Fruit fly (Drosophila melanogaster) whole organism, embryonic: ENCODE data around the gene red.
A peak's percentile ranks its signal among the peaks of the same experiment; 100 is the strongest.

Source experiments
- Adf1 ChIP-seq: fragments of 200-800 bp; sonication (Bioruptor generic); IDR thresholded peaks from 2 replicates; pipeline ENCODE4 v1.3.6; 2022; ENCODE audit warnings: missing biosample characterization, missing genetic modification characterization
- Aef1 ChIP-seq: fragments of 200-800 bp; sonication (Bioruptor generic); IDR thresholded peaks from 3 replicates; pipeline ENCODE4 v1.3.6; 2022; ENCODE audit warnings: missing biosample characterization, missing genetic modification characterization
- CG10267 ChIP-seq: fragments of 200-800 bp; sonication (Bioruptor generic); optimal IDR thresholded peaks from 2 replicates; lab custom pipeline; 2018; ENCODE audit warnings: missing biosample characterization, mild to moderate bottlenecking, missing genetic modification characterization, moderate library complexity
- CG10366 ChIP-seq: fragments of 200-800 bp; sonication (Bioruptor generic); IDR thresholded peaks from 2 replicates; pipeline ENCODE4 v1.3.6; 2022; ENCODE audit warnings: missing biosample characterization, missing genetic modification characterization
- CG11695 ChIP-seq: fragments of 200-800 bp; sonication (Bioruptor generic); IDR thresholded peaks from 3 replicates; pipeline ENCODE4 v1.3.6; 2022; ENCODE audit warnings: missing biosample characterization, missing genetic modification characterization
- CG11696 ChIP-seq: fragments of 200-800 bp; sonication (Bioruptor generic); IDR thresholded peaks from 2 replicates; pipeline ENCODE4 v1.3.6; 2022; ENCODE audit warnings: missing biosample characterization, missing genetic modification characterization
- CG13287 ChIP-seq: fragments of 200-800 bp; sonication (Bioruptor generic); IDR thresholded peaks from 2 replicates; pipeline ENCODE4 v1.3.6; 2022; ENCODE audit warnings: missing biosample characterization, missing genetic modification characterization; ENCODE audit not compliant: partially characterized antibody
- CG13894 ChIP-seq: fragments of 200-800 bp; sonication (Bioruptor generic); optimal IDR thresholded peaks from 3 replicates; lab custom pipeline; 2018; ENCODE audit warnings: missing biosample characterization, mild to moderate bottlenecking, missing genetic modification characterization, moderate library complexity
- CG15514 ChIP-seq: fragments of 200-800 bp; sonication (Bioruptor generic); optimal IDR thresholded peaks from 3 replicates; lab custom pipeline; 2017; ENCODE audit warnings: missing biosample characterization, missing genetic modification characterization, mild to moderate bottlenecking, moderate library complexity, missing genetic modification reagents
- CG17328 ChIP-seq: fragments of 200-800 bp; sonication (Bioruptor generic); IDR thresholded peaks from 2 replicates; pipeline ENCODE4 v1.3.6; 2022; ENCODE audit warnings: missing biosample characterization, missing genetic modification characterization
- CG2116 ChIP-seq: fragments of 200-800 bp; sonication (Bioruptor generic); optimal IDR thresholded peaks from 3 replicates; lab custom pipeline; 2018; ENCODE audit warnings: missing biosample characterization, mild to moderate bottlenecking, missing genetic modification characterization
- CG32767 ChIP-seq: fragments of 200-800 bp; sonication (Bioruptor generic); IDR thresholded peaks from 2 replicates; pipeline ENCODE4 v1.3.6; 2022; ENCODE audit warnings: missing biosample characterization, missing genetic modification characterization
- CG3281 ChIP-seq: fragments of 200-800 bp; sonication (Bioruptor generic); optimal IDR thresholded peaks from 3 replicates; lab custom pipeline; 2017; ENCODE audit warnings: missing biosample characterization, mild to moderate bottlenecking, missing genetic modification characterization
- CG34422 ChIP-seq: fragments of 200-800 bp; sonication (Bioruptor generic); IDR thresholded peaks from 3 replicates; pipeline ENCODE4 v1.3.6; 2022; ENCODE audit warnings: missing biosample characterization, missing genetic modification characterization
- CG4360 ChIP-seq: fragments of 200-800 bp; sonication (Bioruptor generic); IDR thresholded peaks from 2 replicates; pipeline ENCODE4 v1.3.6; 2022; ENCODE audit warnings: missing biosample characterization, missing genetic modification characterization
- CG4404 ChIP-seq: fragments of 200-800 bp; sonication (Bioruptor generic); IDR thresholded peaks from 2 replicates; pipeline ENCODE4 v1.3.6; 2022; ENCODE audit warnings: missing biosample characterization, missing genetic modification characterization
- CG4617 ChIP-seq: fragments of 200-800 bp; sonication (Bioruptor generic); optimal IDR thresholded peaks from 3 replicates; lab custom pipeline; 2016; ENCODE audit warnings: missing biosample characterization, missing genetic modification characterization, borderline replicate concordance
- CG4854 ChIP-seq: fragments of 200-800 bp; sonication (Bioruptor generic); optimal IDR thresholded peaks from 2 replicates; lab custom pipeline; 2016; ENCODE audit warnings: missing biosample characterization, missing genetic modification characterization, inconsistent platforms
- CG9437 ChIP-seq: fragments of 200-800 bp; sonication (Bioruptor generic); optimal IDR thresholded peaks from 2 replicates; lab custom pipeline; 2018; ENCODE audit warnings: missing biosample characterization, mild to moderate bottlenecking, missing genetic modification characterization
- CG9817 ChIP-seq: fragments of 200-800 bp; sonication (Bioruptor generic); optimal IDR thresholded peaks from 2 replicates; lab custom pipeline; 2018; ENCODE audit warnings: missing biosample characterization, mild to moderate bottlenecking, missing genetic modification characterization, moderate library complexity
- CHES-1-like ChIP-seq: fragments of 200-800 bp; sonication (Bioruptor generic); optimal IDR thresholded peaks from 2 replicates; lab custom pipeline; 2016; ENCODE audit warnings: missing biosample characterization, missing genetic modification characterization
- Dbx ChIP-seq: fragments of 200-800 bp; sonication (Bioruptor generic); IDR thresholded peaks from 3 replicates; pipeline ENCODE4 v1.3.6; 2022; ENCODE audit warnings: missing biosample characterization, missing genetic modification characterization
- Dp ChIP-seq: fragments of 200-800 bp; sonication (Bioruptor generic); optimal IDR thresholded peaks from 2 replicates; lab custom pipeline; 2018; ENCODE audit warnings: missing biosample characterization, mild to moderate bottlenecking, missing genetic modification characterization, moderate library complexity
- Drgx ChIP-seq: fragments of 200-800 bp; sonication (Bioruptor generic); IDR thresholded peaks from 2 replicates; pipeline ENCODE4 v1.3.6; 2022; ENCODE audit warnings: missing biosample characterization, missing genetic modification characterization
- E2f2 ChIP-seq: fragments of 200-800 bp; sonication (Bioruptor generic); IDR thresholded peaks from 2 replicates; pipeline ENCODE4 v1.3.6; 2022; ENCODE audit warnings: missing biosample characterization, missing genetic modification characterization
- Ets97D ChIP-seq: fragments of 200-800 bp; sonication (Bioruptor generic); optimal IDR thresholded peaks from 3 replicates; lab custom pipeline; 2016; ENCODE audit warnings: missing biosample characterization, missing genetic modification characterization
- Hr3 ChIP-seq: fragments of 200-800 bp; sonication (Bioruptor generic); optimal IDR thresholded peaks from 3 replicates; lab custom pipeline; 2016; ENCODE audit warnings: missing biosample characterization, missing genetic modification characterization
- Hsf ChIP-seq: fragments of 200-800 bp; sonication (Bioruptor generic); optimal IDR thresholded peaks from 3 replicates; lab custom pipeline; 2016; ENCODE audit warnings: missing biosample characterization, missing genetic modification characterization
- Med ChIP-seq: fragments of 200-800 bp; sonication (Bioruptor generic); peaks from one replicate; lab custom pipeline; 2016; ENCODE audit warnings: missing biosample characterization, missing genetic modification characterization, mild to moderate bottlenecking, inconsistent platforms, moderate library complexity
- Myb ChIP-seq: fragments of 200-800 bp; sonication (Bioruptor generic); optimal IDR thresholded peaks from 2 replicates; lab custom pipeline; 2016; ENCODE audit warnings: missing biosample characterization, missing genetic modification characterization
- Side ChIP-seq: fragments of 200-800 bp; sonication (Bioruptor generic); optimal IDR thresholded peaks from 2 replicates; lab custom pipeline; 2016; ENCODE audit warnings: missing biosample characterization, missing genetic modification characterization
- Stat92E ChIP-seq, 3 experiments: fragments of >200 bp in 2 of 3; fragments of 200-800 bp in 1 of 3; sonication (Bioruptor generic) in 1 of 3; optimal IDR thresholded peaks; 2 replicates each; lab custom pipeline; 2017 to 2019; ENCODE audit warnings: missing biosample characterization in 3 of 3, missing genetic modification characterization in 3 of 3, mild to moderate bottlenecking in 1 of 3, moderate library complexity in 1 of 3
- Tbp ChIP-seq: fragments of >200 bp; optimal IDR thresholded peaks from 2 replicates; lab custom pipeline; 2018; ENCODE audit warnings: missing biosample characterization, missing genetic modification characterization
- ash1 ChIP-seq: fragments of 200-800 bp; sonication (Bioruptor generic); optimal IDR thresholded peaks from 2 replicates; lab custom pipeline; 2018; ENCODE audit warnings: missing biosample characterization, mild to moderate bottlenecking, missing genetic modification characterization
- caup ChIP-seq: fragments of 200-800 bp; sonication (Bioruptor generic); optimal IDR thresholded peaks from 3 replicates; lab custom pipeline; 2017; ENCODE audit warnings: missing biosample characterization, mild to moderate bottlenecking, missing genetic modification characterization, moderate library complexity; ENCODE audit not compliant: severe bottlenecking
- chm ChIP-seq: fragments of 200-800 bp; sonication (Bioruptor generic); IDR thresholded peaks from 2 replicates; pipeline ENCODE4 v1.3.6; 2022; ENCODE audit warnings: missing biosample characterization, missing genetic modification characterization
- fd102C ChIP-seq: fragments of 200-800 bp; sonication (Bioruptor generic); optimal IDR thresholded peaks from 2 replicates; lab custom pipeline; 2018; ENCODE audit warnings: missing biosample characterization, mild to moderate bottlenecking, missing genetic modification characterization, moderate library complexity
- hbn ChIP-seq: fragments of 200-800 bp; sonication (Bioruptor generic); IDR thresholded peaks from 2 replicates; pipeline ENCODE4 v1.3.6; 2022; ENCODE audit warnings: missing biosample characterization, missing genetic modification characterization; ENCODE audit not compliant: partially characterized antibody
- insv ChIP-seq, 2 experiments: fragments of 200-800 bp; sonication (Bioruptor generic); optimal IDR thresholded peaks; 3 replicates each; lab custom pipeline; 2016 to 2018; ENCODE audit warnings: missing biosample characterization in 2 of 2, missing genetic modification characterization in 2 of 2
- jing ChIP-seq: fragments of 200-800 bp; sonication (Bioruptor generic); optimal IDR thresholded peaks from 2 replicates; lab custom pipeline; 2018; ENCODE audit warnings: missing biosample characterization, mild to moderate bottlenecking, missing genetic modification characterization
- nerfin-1 ChIP-seq: fragments of 200-800 bp; sonication (Bioruptor generic); optimal IDR thresholded peaks from 3 replicates; lab custom pipeline; 2019; ENCODE audit warnings: missing biosample characterization, mild to moderate bottlenecking, missing genetic modification characterization, moderate library complexity
- nerfin-2 ChIP-seq: fragments of 200-800 bp; sonication (Bioruptor generic); IDR thresholded peaks from 2 replicates; pipeline ENCODE4 v1.3.6; 2022; ENCODE audit warnings: missing biosample characterization, missing genetic modification characterization; ENCODE audit not compliant: partially characterized antibody
- p53 ChIP-seq: fragments of 200-800 bp; sonication (Bioruptor generic); optimal IDR thresholded peaks from 2 replicates; lab custom pipeline; 2016; ENCODE audit warnings: missing biosample characterization, missing genetic modification characterization
- ro ChIP-seq: fragments of 200-800 bp; sonication (Bioruptor generic); IDR thresholded peaks from 2 replicates; pipeline ENCODE4 v1.3.6; 2022; ENCODE audit warnings: missing biosample characterization, missing genetic modification characterization
- ssp ChIP-seq: fragments of 200-800 bp; sonication (Bioruptor generic); IDR thresholded peaks from 2 replicates; pipeline ENCODE4 v1.3.6; 2022; ENCODE audit warnings: missing biosample characterization, missing genetic modification characterization
- stc ChIP-seq: fragments of 200-800 bp; sonication (Bioruptor generic); IDR thresholded peaks from 2 replicates; pipeline ENCODE4 v1.3.6; 2022; ENCODE audit warnings: missing biosample characterization, missing genetic modification characterization
- zen2 ChIP-seq: fragments of 200-800 bp; sonication (Bioruptor generic); IDR thresholded peaks from 3 replicates; pipeline ENCODE4 v1.3.6; 2022; ENCODE audit warnings: missing biosample characterization, missing genetic modification characterization; ENCODE audit not compliant: partially characterized antibody
- zfh2 ChIP-seq: fragments of 200-800 bp; sonication (Bioruptor generic); optimal IDR thresholded peaks from 2 replicates; lab custom pipeline; 2016; ENCODE audit warnings: missing biosample characterization, missing genetic modification characterization

red gene

DNA sequence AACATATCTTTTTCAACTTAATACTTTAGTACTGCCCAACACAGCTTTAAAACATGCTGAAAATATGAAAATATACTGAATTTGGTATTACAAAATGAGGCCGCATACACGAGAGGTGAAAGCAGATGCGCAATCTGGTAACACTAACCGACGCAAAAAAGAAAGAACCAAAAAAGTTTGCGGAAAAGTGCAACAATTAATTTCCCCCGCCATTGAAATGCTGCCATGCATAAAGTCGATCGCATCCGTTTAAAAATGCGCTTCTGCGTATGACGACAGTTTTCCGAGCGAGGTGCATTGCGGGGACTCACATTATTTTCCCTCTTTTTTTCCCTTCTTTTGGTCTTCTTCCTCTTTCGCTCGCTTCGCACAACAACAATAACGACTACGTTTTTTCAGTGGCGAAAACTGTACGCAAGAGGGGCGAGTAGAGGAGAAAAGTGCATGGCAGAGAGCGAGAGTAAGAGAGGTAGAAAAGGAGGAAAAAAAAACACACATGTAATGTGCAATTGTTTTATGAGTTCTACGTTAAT, 27.1 kb downstream of the red start, which contains the start of gene Set8 (continued):
- TF ChIP-seq hbn (peak; percentile 35; the same call in 1 of the 2 replicates), stc (GFP tag; lab: Robert Waterston, UW) (no peak), Hr3 (GFP tag; lab: Kevin White, UChicago) (peak; percentile 4), CG15514 (GFP tag; lab: Kevin White, UChicago) (no peak), CG10267 (tag; lab: Kevin White, UChicago) (peak; percentile 90), E2f2 (0 out of 2 replicates have a peak, but pooled peaks have one; percentile 30), CG9437 (GFP tag; lab: Kevin White, UChicago) (peak; percentile 58), Stat92E (GFP tag; optimal IDR thresholded peaks at IDR 0.05; lab: Kevin White, UChicago) (peak in 1 of 3 experiments; percentile 80), ssp (GFP tag; lab: Robert Waterston, UW) (no peak), Dbx (GFP tag; lab: Robert Waterston, UW) (0 out of 3 replicates have a peak, but pooled peaks have one; percentile 30), ash1 (GFP tag; lab: Kevin White, UChicago) (no peak), nerfin-1 (tag; lab: Kevin White, UChicago) (peak; percentile 45), CHES-1-like (GFP tag; lab: Kevin White, UChicago) (peak; percentile 61), CG13287 (peak; percentile 57; the same call in 1 of the 2 replicates), Myb (GFP tag; lab: Kevin White, UChicago) (peak; percentile 6), CG4617 (GFP tag; lab: Kevin White, UChicago) (peak; percentile 91), ro (GFP tag; lab: Robert Waterston, UW) (no peak), Adf1 (no peak; the same call in 1 of the 2 replicates), Drgx (GFP tag; lab: Robert Waterston, UW) (peak; percentile 63; the same call in 1 of the 2 replicates), Tbp (GFP tag; lab: Kevin White, UChicago) (no peak), insv (GFP tag; optimal IDR thresholded peaks at IDR 0.05; lab: Kevin White, UChicago) (peak in 1 of 2 experiments; percentile 7), Aef1 (GFP tag; lab: Robert Waterston, UW) (0 out of 3 replicates have a peak, but pooled peaks have one; percentile 17), jing (GFP tag; lab: Kevin White, UChicago) (no peak), CG4360 (GFP tag; lab: Robert Waterston, UW) (peak; percentile 88), Dp (peak; percentile 46), CG2116 (peak; percentile 25), CG9817 (tag; lab: Kevin White, UChicago) (no peak), CG10366 (GFP tag; lab: Robert Waterston, UW) (no peak)

DNA sequence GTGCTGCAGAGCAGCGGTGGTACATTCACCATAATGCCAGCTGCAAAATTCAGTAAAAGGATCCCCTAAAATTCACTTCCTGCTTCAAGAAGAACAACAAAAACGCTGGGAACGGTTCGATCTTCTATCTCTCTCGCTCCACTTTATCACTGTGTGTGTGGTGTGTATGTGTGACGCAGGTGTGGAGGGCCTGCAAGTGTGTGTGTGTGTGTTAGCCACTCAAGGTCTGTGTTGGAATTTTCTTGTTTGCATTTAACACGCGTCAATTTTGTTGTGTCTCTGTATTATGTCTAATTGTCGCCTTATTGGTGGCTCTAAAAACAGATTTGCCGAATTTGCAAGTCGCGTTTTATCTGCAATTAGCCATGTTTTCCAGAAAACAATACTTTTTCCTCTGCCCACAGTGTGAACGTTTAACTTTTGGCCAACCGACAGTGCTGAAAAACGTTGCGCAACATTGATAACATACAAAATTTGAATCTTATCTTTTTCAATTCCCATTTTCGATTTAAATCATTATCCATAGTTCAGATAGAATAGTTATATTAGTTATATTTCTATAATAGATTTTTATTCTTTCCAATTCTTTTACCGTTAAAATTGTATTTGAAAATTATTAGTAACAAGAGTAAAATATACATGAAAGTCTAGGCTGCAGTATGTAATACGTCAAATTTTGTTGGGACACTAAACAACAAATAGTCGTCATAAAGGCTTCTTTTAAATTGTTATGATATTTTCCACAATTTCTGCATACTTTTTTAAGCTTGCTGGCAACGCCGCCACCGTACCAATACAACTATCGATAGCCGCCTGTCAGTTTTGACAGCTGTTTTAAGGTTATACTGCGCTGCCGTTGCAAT, 37.6 kb downstream of the red start, which contains the start of the genes Afti and ATPsynE:
Afti (minus strand) TSS at position 440 of the 863 bp plus-strand sequence.
ATPsynE (plus strand) TSS at position 698 of the 863 bp plus-strand sequence.
- TF ChIP-seq zen2 (GFP tag; lab: Robert Waterston, UW): no peak; the same call in 2 of the 3 replicates
- TF ChIP-seq Ets97D (GFP tag; lab: Kevin White, UChicago): peak; percentile 93
- peak; percentile 64 for TF ChIP-seq CG13894
- TF ChIP-seq CG3281 (GFP tag; lab: Kevin White, UChicago): peak; percentile 71
- 0 out of 2 replicates have a peak, but pooled peaks have one; percentile 28 for TF ChIP-seq nerfin-2 (GFP tag; lab: Robert Waterston, UW)
- peak; percentile 57 for TF ChIP-seq CG4854
- peak; percentile 55 for TF ChIP-seq CG34422 (GFP tag; lab: Robert Waterston, UW)
- TF ChIP-seq Med: peak; percentile 97
- TF ChIP-seq p53 (GFP tag; lab: Kevin White, UChicago): peak; percentile 48
- 0 out of 3 replicates have a peak, but pooled peaks have one; percentile 50 for TF ChIP-seq CG11695
- TF ChIP-seq chm (GFP tag; lab: Robert Waterston, UW): peak; percentile 37
- 0 out of 2 replicates have a peak, but pooled peaks have one; percentile 26 for TF ChIP-seq CG32767
- no peak for TF ChIP-seq fd102C (GFP tag; lab: Kevin White, UChicago)
- TF ChIP-seq zfh2 (GFP tag; lab: Kevin White, UChicago): peak; percentile 73
- TF ChIP-seq CG4404 (GFP tag; lab: Robert Waterston, UW): peak; percentile 55
- peak; percentile 51 for TF ChIP-seq CG17328 (GFP tag; lab: Robert Waterston, UW)
- no peak for TF ChIP-seq CG11696 (GFP tag; lab: Robert Waterston, UW)
- peak; percentile 64 for TF ChIP-seq caup
- no peak for TF ChIP-seq Side
- peak; percentile 70 for TF ChIP-seq Hsf (GFP tag; lab: Kevin White, UChicago)
